Fruit fly (Drosophila melanogaster) whole organism, wandering third instar larva: ENCODE measurements around the gene CG3402.
A peak's percentile ranks its signal among the peaks of the same experiment; 100 is the strongest.

Experiments used
- Abd-B ChIP-seq: fragments of >200 bp; optimal IDR thresholded peaks from 2 replicates; lab custom pipeline; 2017; ENCODE audit warnings: missing biosample characterization, missing genetic modification characterization
- CG32264 ChIP-seq: fragments of 200-800 bp; sonication (Bioruptor generic); optimal IDR thresholded peaks from 2 replicates; lab custom pipeline; 2016; ENCODE audit warnings: missing biosample characterization, missing genetic modification characterization
- CG9705 ChIP-seq: fragments of 200-800 bp; sonication (Bioruptor generic); optimal IDR thresholded peaks from 2 replicates; lab custom pipeline; 2018; ENCODE audit warnings: missing biosample characterization, mild to moderate bottlenecking, missing genetic modification characterization
- CrebA ChIP-seq: fragments of 200-800 bp; sonication (Bioruptor generic); optimal IDR thresholded peaks from 2 replicates; lab custom pipeline; 2016; ENCODE audit warnings: missing biosample characterization, mild to moderate bottlenecking, missing genetic modification characterization, borderline replicate concordance
- Dfd ChIP-seq: fragments of >200 bp; optimal IDR thresholded peaks from 2 replicates; lab custom pipeline; 2017; ENCODE audit warnings: missing biosample characterization, missing genetic modification characterization
- Dif ChIP-seq: fragments of 200-275, 200-300 bp; sonication (Bioruptor generic); optimal IDR thresholded peaks from 2 replicates; lab custom pipeline; 2018; ENCODE audit warnings: missing biosample characterization, missing genetic modification characterization; ENCODE audit not compliant: partially characterized antibody
- GATAd ChIP-seq: sonication (Bioruptor generic); optimal IDR thresholded peaks from 2 replicates; lab custom pipeline; 2016; ENCODE audit warnings: missing biosample characterization, missing genetic modification characterization
- HLH106 ChIP-seq: fragments of 200-800 bp; optimal IDR thresholded peaks from 3 replicates; lab custom pipeline; 2019; ENCODE audit warnings: missing biosample characterization, mild to moderate bottlenecking, missing genetic modification characterization, moderate library complexity
- Hnf4 ChIP-seq: fragments of 200-800 bp; sonication (Bioruptor generic); optimal IDR thresholded peaks from 2 replicates; lab custom pipeline; 2016; ENCODE audit warnings: missing biosample characterization, mild to moderate bottlenecking, missing genetic modification characterization
- Hr78 ChIP-seq: fragments of >200 bp; optimal IDR thresholded peaks from 2 replicates; lab custom pipeline; 2017; ENCODE audit warnings: missing biosample characterization, missing genetic modification characterization
- Hr83 ChIP-seq: fragments of 200-300 bp; sonication (Bioruptor generic); optimal IDR thresholded peaks from 2 replicates; lab custom pipeline; 2016; ENCODE audit warnings: missing biosample characterization, mild to moderate bottlenecking, missing genetic modification characterization, moderate library complexity; ENCODE audit not compliant: poor library complexity, severe bottlenecking
- Jra ChIP-seq: sonication (Bioruptor generic); optimal IDR thresholded peaks from 2 replicates; lab custom pipeline; 2016; ENCODE audit warnings: missing biosample characterization, missing genetic modification characterization
- Mio ChIP-seq: sonication (Bioruptor generic); optimal IDR thresholded peaks from 2 replicates; lab custom pipeline; 2016; ENCODE audit warnings: missing biosample characterization, missing genetic modification characterization
- Myc ChIP-seq: fragments of >200 bp; optimal IDR thresholded peaks from 2 replicates; lab custom pipeline; 2017
- N ChIP-seq: fragments of >200 bp; optimal IDR thresholded peaks from 2 replicates; lab custom pipeline; 2018; ENCODE audit warnings: missing biosample characterization, missing external identifiers, missing genetic modification characterization
- OdsH ChIP-seq: fragments of 200-800 bp; sonication (Bioruptor generic); optimal IDR thresholded peaks from 2 replicates; lab custom pipeline; 2016; ENCODE audit warnings: missing biosample characterization, mild to moderate bottlenecking, missing genetic modification characterization
- Rel ChIP-seq, 2 experiments: fragments of 200-800 bp; sonication (Bioruptor generic) in 1 of 2; optimal IDR thresholded peaks; 2 replicates in 1 of 2; 3 replicates in 1 of 2; lab custom pipeline; 2016 to 2019; ENCODE audit warnings: mild to moderate bottlenecking in 2 of 2, missing biosample characterization in 2 of 2, missing genetic modification characterization in 2 of 2, moderate library complexity in 1 of 2
- Sp1 ChIP-seq: fragments of 200-800 bp; sonication (Bioruptor generic); optimal IDR thresholded peaks from 3 replicates; lab custom pipeline; 2019; ENCODE audit warnings: missing biosample characterization, mild to moderate bottlenecking, missing genetic modification characterization, moderate library complexity
- Vsx2 ChIP-seq: fragments of 200-300, 225-300 bp; sonication (Bioruptor generic); optimal IDR thresholded peaks from 2 replicates; lab custom pipeline; 2018; ENCODE audit warnings: missing biosample characterization, missing genetic modification characterization; ENCODE audit not compliant: partially characterized antibody
- br ChIP-seq: fragments of 200-800 bp; sonication (Bioruptor generic); optimal IDR thresholded peaks from 2 replicates; lab custom pipeline; 2016; ENCODE audit warnings: missing biosample characterization, missing genetic modification characterization
- brk ChIP-seq: fragments of 200-800 bp; sonication (Bioruptor generic); optimal IDR thresholded peaks from 2 replicates; lab custom pipeline; 2016; ENCODE audit warnings: missing biosample characterization, mild to moderate bottlenecking, missing genetic modification characterization
- dl ChIP-seq, 2 experiments: fragments of 175-275, 200-275 bp in 1 of 2; fragments of 200-275 bp in 1 of 2; sonication (Bioruptor generic); optimal IDR thresholded peaks; lab custom pipeline; 2018; ENCODE audit warnings: mild to moderate bottlenecking in 2 of 2, missing biosample characterization in 2 of 2, missing genetic modification characterization in 2 of 2, moderate library complexity in 2 of 2; ENCODE audit not compliant: partially characterized antibody in 2 of 2, insufficient read depth in 1 of 2
- dmrt93B ChIP-seq: fragments of 200-800 bp; sonication (Bioruptor generic); optimal IDR thresholded peaks from 2 replicates; lab custom pipeline; 2018; ENCODE audit warnings: missing biosample characterization, mild to moderate bottlenecking, missing genetic modification characterization
- dsf ChIP-seq: sonication (Bioruptor generic); optimal IDR thresholded peaks from 2 replicates; lab custom pipeline; 2016; ENCODE audit warnings: missing biosample characterization, missing genetic modification characterization, borderline replicate concordance
- ey ChIP-seq: fragments of 200-800 bp; sonication (Bioruptor generic); optimal IDR thresholded peaks from 2 replicates; lab custom pipeline; 2016; ENCODE audit warnings: missing biosample characterization, missing genetic modification characterization
- foxo ChIP-seq, 2 experiments: fragments of 200-800 bp; sonication (Bioruptor generic); optimal IDR thresholded peaks; 2 replicates in 1 of 2; 3 replicates in 1 of 2; lab custom pipeline; 2016 to 2017; ENCODE audit warnings: missing biosample characterization in 2 of 2, missing genetic modification characterization in 2 of 2
- fru ChIP-seq: fragments of 200-800 bp; sonication (Bioruptor generic); optimal IDR thresholded peaks from 3 replicates; lab custom pipeline; 2016; ENCODE audit warnings: missing biosample characterization, mild to moderate bottlenecking, missing genetic modification characterization
- h ChIP-seq: fragments of 200-800 bp; sonication (Bioruptor generic); optimal IDR thresholded peaks from 3 replicates; lab custom pipeline; 2016; ENCODE audit warnings: missing biosample characterization, mild to moderate bottlenecking, missing genetic modification characterization
- jim ChIP-seq: fragments of 175-275, 200-325 bp; sonication (Bioruptor generic); optimal IDR thresholded peaks from 2 replicates; lab custom pipeline; 2016; ENCODE audit warnings: missing biosample characterization, mild to moderate bottlenecking, missing genetic modification characterization
- lola ChIP-seq: fragments of >200 bp; optimal IDR thresholded peaks from 2 replicates; lab custom pipeline; 2017; ENCODE audit warnings: missing biosample characterization, missing genetic modification characterization
- pan ChIP-seq: fragments of >200 bp; optimal IDR thresholded peaks from 2 replicates; lab custom pipeline; 2017
- psq ChIP-seq: fragments of 200-800 bp; sonication (Bioruptor generic); optimal IDR thresholded peaks from 3 replicates; lab custom pipeline; 2017; ENCODE audit warnings: missing biosample characterization, mild to moderate bottlenecking, missing genetic modification characterization, moderate library complexity
- rgr ChIP-seq: fragments of 200-800 bp; sonication (Bioruptor generic); optimal IDR thresholded peaks from 3 replicates; lab custom pipeline; 2016; ENCODE audit warnings: missing biosample characterization, mild to moderate bottlenecking, missing genetic modification characterization
- sage ChIP-seq: fragments of 200-800 bp; sonication (Bioruptor generic); optimal IDR thresholded peaks from 2 replicates; lab custom pipeline; 2016; ENCODE audit warnings: missing biosample characterization, mild to moderate bottlenecking, missing genetic modification characterization
- sv ChIP-seq: fragments of 200-800 bp; sonication (Bioruptor generic); optimal IDR thresholded peaks from 3 replicates; lab custom pipeline; 2016; ENCODE audit warnings: missing biosample characterization, missing genetic modification characterization
- tai ChIP-seq: sonication (Bioruptor generic); optimal IDR thresholded peaks from 2 replicates; lab custom pipeline; 2016; ENCODE audit warnings: missing biosample characterization, missing genetic modification characterization
- usp ChIP-seq: fragments of >200 bp; optimal IDR thresholded peaks from 2 replicates; lab custom pipeline; 2017; ENCODE audit warnings: missing biosample characterization, missing genetic modification characterization
- woc ChIP-seq: sonication (Bioruptor generic); optimal IDR thresholded peaks from 2 replicates; lab custom pipeline; 2016; ENCODE audit warnings: missing biosample characterization, mild to moderate bottlenecking, missing genetic modification characterization

Gene CG3402

dm6 chr3L:663880-664279 is 11.2 kb upstream of the CG3402 start:
- TF ChIP-seq sv (GFP tag; lab: Kevin White, UChicago): no peak
- TF ChIP-seq OdsH (GFP tag; lab: Kevin White, UChicago): peak; percentile 85
- no peak for TF ChIP-seq Hr78
- TF ChIP-seq CG9705 (GFP tag; lab: Kevin White, UChicago): peak; percentile 73
- peak; percentile 50 for TF ChIP-seq Jra (GFP tag; lab: Kevin White, UChicago)
- TF ChIP-seq sage (GFP tag; lab: Kevin White, UChicago): peak; percentile 79
- peak; percentile 85 for TF ChIP-seq fru (GFP tag; lab: Kevin White, UChicago)
- no peak for TF ChIP-seq Dfd (GFP tag; lab: Kevin White, UChicago)
- TF ChIP-seq jim (GFP tag; lab: Kevin White, UChicago): no peak
- peak; percentile 31 for TF ChIP-seq Hr83
- no peak for TF ChIP-seq usp (GFP tag; lab: Kevin White, UChicago)
- TF ChIP-seq h (GFP tag; lab: Kevin White, UChicago): peak; percentile 88
- TF ChIP-seq dmrt93B: peak; percentile 76
- no peak for TF ChIP-seq pan
- no peak for TF ChIP-seq dsf (GFP tag; lab: Kevin White, UChicago)
- TF ChIP-seq Dif (GFP tag; lab: Kevin White, UChicago): no peak
- TF ChIP-seq Rel (GFP tag; optimal IDR thresholded peaks at IDR 0.05; lab: Kevin White, UChicago): no peak
- peak; percentile 51 for TF ChIP-seq Rel (tag; optimal IDR thresholded peaks at IDR 0.05; lab: Kevin White, UChicago)
- peak; percentile 85 for TF ChIP-seq rgr (GFP tag; lab: Kevin White, UChicago)
- TF ChIP-seq lola (GFP tag; lab: Kevin White, UChicago): no peak
- TF ChIP-seq Myc (lab: Kevin White, UChicago): no peak
- peak; percentile 88 for TF ChIP-seq ey
- TF ChIP-seq GATAd (GFP tag; lab: Kevin White, UChicago): no peak
- no peak for TF ChIP-seq Vsx2
- peak; percentile 9 for TF ChIP-seq Mio (GFP tag; lab: Kevin White, UChicago)
- TF ChIP-seq Sp1 (GFP tag; lab: Kevin White, UChicago): peak; percentile 84
- no peak for TF ChIP-seq dl (GFP tag; optimal IDR thresholded peaks at IDR 0.05; lab: Kevin White, UChicago; ENCODE audit: insufficient read depth in 1 of 2, partially characterized antibody in 2 of 2)
- TF ChIP-seq HLH106 (tag; lab: Kevin White, UChicago): peak; percentile 89
- TF ChIP-seq N (GFP tag; lab: Kevin White, UChicago): no peak
- TF ChIP-seq CG32264 (GFP tag; lab: Kevin White, UChicago): peak; percentile 76
- peak; percentile 74 for TF ChIP-seq psq (GFP tag; lab: Kevin White, UChicago)
- peak; percentile 71 for TF ChIP-seq brk (GFP tag; lab: Kevin White, UChicago)
- no peak for TF ChIP-seq Abd-B
- peak; percentile 49 for TF ChIP-seq CrebA (GFP tag; lab: Kevin White, UChicago)
- peak; percentile 84 for TF ChIP-seq woc
- no peak for TF ChIP-seq tai (GFP tag; lab: Kevin White, UChicago)
- peak; percentile 8 to 88 for TF ChIP-seq foxo (GFP tag; optimal IDR thresholded peaks at IDR 0.05; lab: Kevin White, UChicago)
- TF ChIP-seq br (GFP tag; lab: Kevin White, UChicago): peak; percentile 89
- peak; percentile 90 for TF ChIP-seq Hnf4 (GFP tag; lab: Kevin White, UChicago)
- TF ChIP-seq, all 38 proteins: peak for 22

- TF ChIP-seq h (GFP tag; lab: Kevin White, UChicago): peak; percentile 79
- TF ChIP-seq br (GFP tag; lab: Kevin White, UChicago): peak; percentile 72
- peak; percentile 51 for TF ChIP-seq woc
- TF ChIP-seq dl (GFP tag; optimal IDR thresholded peaks at IDR 0.05; lab: Kevin White, UChicago; ENCODE audit: insufficient read depth in 1 of 2, partially characterized antibody in 2 of 2): no peak
- peak; percentile 54 for TF ChIP-seq Hnf4 (GFP tag; lab: Kevin White, UChicago)
- TF ChIP-seq sage (GFP tag; lab: Kevin White, UChicago): peak; percentile 55
- no peak for TF ChIP-seq pan
- TF ChIP-seq Vsx2: no peak
- peak; percentile 5 for TF ChIP-seq Dif (GFP tag; lab: Kevin White, UChicago)
- TF ChIP-seq Myc (lab: Kevin White, UChicago): no peak
- no peak for TF ChIP-seq dsf (GFP tag; lab: Kevin White, UChicago)
- no peak for TF ChIP-seq N (GFP tag; lab: Kevin White, UChicago)
- no peak for TF ChIP-seq CG32264 (GFP tag; lab: Kevin White, UChicago)
- no peak for TF ChIP-seq lola (GFP tag; lab: Kevin White, UChicago)
- no peak for TF ChIP-seq Dfd (GFP tag; lab: Kevin White, UChicago)
- TF ChIP-seq Abd-B: no peak
- TF ChIP-seq ey: peak; percentile 73
- TF ChIP-seq CrebA (GFP tag; lab: Kevin White, UChicago): no peak
- TF ChIP-seq HLH106 (tag; lab: Kevin White, UChicago): peak; percentile 63
- no peak for TF ChIP-seq CG9705 (GFP tag; lab: Kevin White, UChicago)
- no peak for TF ChIP-seq tai (GFP tag; lab: Kevin White, UChicago)
- TF ChIP-seq Hr78: no peak
- peak; percentile 63 for TF ChIP-seq fru (GFP tag; lab: Kevin White, UChicago)
- TF ChIP-seq rgr (GFP tag; lab: Kevin White, UChicago): peak; percentile 71
- no peak for TF ChIP-seq Hr83
- peak in 1 of 2 experiments; percentile 74 for TF ChIP-seq foxo (GFP tag; optimal IDR thresholded peaks at IDR 0.05; lab: Kevin White, UChicago)
- no peak for TF ChIP-seq Jra (GFP tag; lab: Kevin White, UChicago)
- TF ChIP-seq sv (GFP tag; lab: Kevin White, UChicago): no peak
- TF ChIP-seq psq (GFP tag; lab: Kevin White, UChicago): peak; percentile 54
- peak; percentile 7 for TF ChIP-seq Rel (GFP tag; optimal IDR thresholded peaks at IDR 0.05; lab: Kevin White, UChicago)
- no peak for TF ChIP-seq Rel (tag; optimal IDR thresholded peaks at IDR 0.05; lab: Kevin White, UChicago)
- TF ChIP-seq jim (GFP tag; lab: Kevin White, UChicago): no peak
- TF ChIP-seq brk (GFP tag; lab: Kevin White, UChicago): peak; percentile 17
- no peak for TF ChIP-seq GATAd (GFP tag; lab: Kevin White, UChicago)
- no peak for TF ChIP-seq Mio (GFP tag; lab: Kevin White, UChicago)
- peak; percentile 37 for TF ChIP-seq dmrt93B
- peak; percentile 63 for TF ChIP-seq OdsH (GFP tag; lab: Kevin White, UChicago)
- no peak for TF ChIP-seq usp (GFP tag; lab: Kevin White, UChicago)
- peak; percentile 54 for TF ChIP-seq Sp1 (GFP tag; lab: Kevin White, UChicago)
Observed at dm6 chr3L:660314-661075, 7.8 kb upstream of the CG3402 start.
